Worm (Caenorhabditis elegans): Measurements from ENCODE around the gene F39F10.3.

Gene F39F10.3

ce11 chrX:16932339-16932738 lies 40.6 kb downstream of the F39F10.3 start (continued):
- peak; percentile 54 for TF ChIP-seq madf-6 (GFP tag; IDR thresholded peaks at IDR 0.05)
- TF ChIP-seq ceh-100 (GFP tag; IDR thresholded peaks at IDR 0.05), result peak; percentile 49
- peak; percentile 75 for TF ChIP-seq lin-26 (GFP tag; IDR thresholded peaks at IDR 0.05)
- TF ChIP-seq ekl-4 (GFP tag; IDR thresholded peaks at IDR 0.05), result peak; percentile 58; the same call in 1 of the 2 replicates
- TF ChIP-seq C17E4.6 (GFP tag; IDR thresholded peaks at IDR 0.05), result 0 out of 2 replicates have a peak, but pooled peaks have one; percentile 29
- peak; percentile 80 for TF ChIP-seq egl-18 (GFP tag; IDR thresholded peaks at IDR 0.05)
- peak; percentile 28; the same call in 1 of the 2 replicates for TF ChIP-seq hmg-1.2 (GFP tag; IDR thresholded peaks at IDR 0.05)
- TF ChIP-seq Y67H2A.10 (GFP tag; conservative IDR thresholded peaks at IDR 0.05), result peak; percentile 67; the same call in 1 of the 2 replicates
- TF ChIP-seq nhr-120 (GFP tag; IDR thresholded peaks at IDR 0.05), result peak; percentile 82; the same call in 1 of the 2 replicates
- TF ChIP-seq attf-6 (GFP tag; IDR thresholded peaks at IDR 0.05), result peak; percentile 70
- TF ChIP-seq nfyb-1 (GFP tag; IDR thresholded peaks at IDR 0.05), result peak; percentile 88
- 0 out of 2 replicates have a peak, but pooled peaks have one; percentile 23 for TF ChIP-seq rcor-1 (GFP tag; IDR thresholded peaks at IDR 0.05)
- peak; percentile 18; the same call in 1 of the 2 replicates for TF ChIP-seq D2030.7 (GFP tag; IDR thresholded peaks at IDR 0.05)
- 0 out of 2 replicates have a peak, but pooled peaks have one; percentile 82 for TF ChIP-seq bed-1 (GFP tag; IDR thresholded peaks at IDR 0.05)
- TF ChIP-seq Y56A3A.18 (GFP tag; IDR thresholded peaks at IDR 0.05), result peak; percentile 62; the same call in 1 of the 2 replicates
- peak; percentile 66 for TF ChIP-seq ceh-58 (GFP tag; IDR thresholded peaks at IDR 0.05)

- 0 out of 2 replicates have a peak, but pooled peaks have one; percentile 23 for TF ChIP-seq ceh-58 (GFP tag; IDR thresholded peaks at IDR 0.05)
Measured at ce11 chrX:16937925-16938324, 46.1 kb downstream of the F39F10.3 start.

- no peak for TF ChIP-seq madf-3 (GFP tag; IDR thresholded peaks at IDR 0.05)
- TF ChIP-seq ceh-40 (GFP tag; IDR thresholded peaks at IDR 0.05), result no peak
- TF ChIP-seq nfya-1 (tag; optimal IDR thresholded peaks at IDR 0.05; ENCODE audit: borderline replicate concordance, insufficient read depth), result no peak
- TF ChIP-seq Y95B8A.8 (GFP tag; IDR thresholded peaks at IDR 0.05), result no peak
- no peak for TF ChIP-seq ztf-6 (GFP tag; IDR thresholded peaks at IDR 0.05)
- no peak for TF ChIP-seq F22D6.2 (tag; optimal IDR thresholded peaks at IDR 0.05)
- no peak for TF ChIP-seq bed-1 (GFP tag; IDR thresholded peaks at IDR 0.05)
- no peak for TF ChIP-seq Y67H2A.10 (GFP tag; conservative IDR thresholded peaks at IDR 0.05)
- TF ChIP-seq F57A8.1 (GFP tag; optimal IDR thresholded peaks at IDR 0.05), result no peak
- TF ChIP-seq aptf-3 (GFP tag; IDR thresholded peaks at IDR 0.05), result no peak
- TF ChIP-seq Y53F4B.3 (GFP tag; IDR thresholded peaks at IDR 0.05), result no peak
- TF ChIP-seq ets-4 (GFP tag; optimal IDR thresholded peaks at IDR 0.05), result no peak
- TF ChIP-seq K11D2.4 (GFP tag; IDR thresholded peaks at IDR 0.05), result no peak
- no peak for TF ChIP-seq sptf-2 (GFP tag; optimal IDR thresholded peaks at IDR 0.05)
- no peak for TF ChIP-seq Y53G8AR.9 (GFP tag; conservative IDR thresholded peaks at IDR 0.05)
- no peak for TF ChIP-seq madf-10 (tag; optimal IDR thresholded peaks at IDR 0.05)
- TF ChIP-seq F39B2.1 (GFP tag; IDR thresholded peaks at IDR 0.05), result no peak
- no peak for TF ChIP-seq hlh-26 (GFP tag; conservative IDR thresholded peaks at IDR 0.05)
Measured at ce11 chrX:16942316-16942715, 50.5 kb downstream of the F39F10.3 start.

Measured in whole organism, young adult.